Fruit fly (Drosophila melanogaster): ENCODE measurements around the gene PpD6.

Gene PpD6

dm6 chr2L:3094901-3095777 is 14.3 kb upstream of the PpD6 start:
- TF ChIP-seq N (GFP tag; optimal IDR thresholded peaks at IDR 0.05) (no peak), lola (GFP tag; optimal IDR thresholded peaks at IDR 0.05) (no peak), CG32264 (GFP tag; optimal IDR thresholded peaks at IDR 0.05) (no peak), Vsx2 (GFP tag; optimal IDR thresholded peaks at IDR 0.05; ENCODE audit: partially characterized antibody) (peak; percentile 55), GATAd (GFP tag; optimal IDR thresholded peaks at IDR 0.05) (no peak), br (GFP tag; optimal IDR thresholded peaks at IDR 0.05) (no peak)

- TF ChIP-seq ey (GFP tag; optimal IDR thresholded peaks at IDR 0.05) (no peak), rgr (GFP tag; optimal IDR thresholded peaks at IDR 0.05) (no peak), Mio (GFP tag; optimal IDR thresholded peaks at IDR 0.05) (no peak), Hnf4 (GFP tag; optimal IDR thresholded peaks at IDR 0.05) (no peak), br (GFP tag; optimal IDR thresholded peaks at IDR 0.05) (no peak), CG32264 (GFP tag; optimal IDR thresholded peaks at IDR 0.05) (no peak), woc (GFP tag; optimal IDR thresholded peaks at IDR 0.05) (no peak), GATAd (GFP tag; optimal IDR thresholded peaks at IDR 0.05) (no peak), lola (GFP tag; optimal IDR thresholded peaks at IDR 0.05) (no peak), sage (GFP tag; optimal IDR thresholded peaks at IDR 0.05) (no peak), Dif (GFP tag; optimal IDR thresholded peaks at IDR 0.05; ENCODE audit: partially characterized antibody) (no peak), h (GFP tag; optimal IDR thresholded peaks at IDR 0.05) (no peak)
Measured at dm6 chr2L:3099930-3100329, 9.5 kb upstream of the PpD6 start.

dm6 chr2L:3100812-3101211 is 8.7 kb upstream of the PpD6 start:
- TF ChIP-seq CG32264 (GFP tag; optimal IDR thresholded peaks at IDR 0.05) (no peak), pan (optimal IDR thresholded peaks at IDR 0.05) (no peak), Hr83 (GFP tag; optimal IDR thresholded peaks at IDR 0.05; ENCODE audit: poor library complexity, severe bottlenecking) (no peak), N (GFP tag; optimal IDR thresholded peaks at IDR 0.05) (no peak), GATAd (GFP tag; optimal IDR thresholded peaks at IDR 0.05) (no peak), CrebA (GFP tag; optimal IDR thresholded peaks at IDR 0.05; ENCODE audit: borderline replicate concordance) (no peak), sv (GFP tag; optimal IDR thresholded peaks at IDR 0.05) (no peak), foxo (GFP tag; optimal IDR thresholded peaks at IDR 0.05) (no peak), psq (GFP tag; optimal IDR thresholded peaks at IDR 0.05) (no peak), sage (GFP tag; optimal IDR thresholded peaks at IDR 0.05) (no peak), fru (GFP tag; optimal IDR thresholded peaks at IDR 0.05) (no peak), dsf (GFP tag; optimal IDR thresholded peaks at IDR 0.05; ENCODE audit: borderline replicate concordance) (no peak), ey (GFP tag; optimal IDR thresholded peaks at IDR 0.05) (no peak), usp (GFP tag; optimal IDR thresholded peaks at IDR 0.05) (no peak)

- TF ChIP-seq woc (GFP tag; optimal IDR thresholded peaks at IDR 0.05), result peak; percentile 24
- no peak for TF ChIP-seq br (GFP tag; optimal IDR thresholded peaks at IDR 0.05)
- TF ChIP-seq usp (GFP tag; optimal IDR thresholded peaks at IDR 0.05), result no peak
- no peak for TF ChIP-seq sv (GFP tag; optimal IDR thresholded peaks at IDR 0.05)
- no peak for TF ChIP-seq sage (GFP tag; optimal IDR thresholded peaks at IDR 0.05)
- TF ChIP-seq foxo (GFP tag; optimal IDR thresholded peaks at IDR 0.05), result peak in 1 of 2 experiments; percentile 27
- no peak for TF ChIP-seq CG9705 (GFP tag; optimal IDR thresholded peaks at IDR 0.05)
- TF ChIP-seq Rel (GFP tag; optimal IDR thresholded peaks at IDR 0.05), result no peak
- no peak for TF ChIP-seq Rel (tag; optimal IDR thresholded peaks at IDR 0.05)
- TF ChIP-seq tai (GFP tag; optimal IDR thresholded peaks at IDR 0.05), result no peak
- TF ChIP-seq N (GFP tag; optimal IDR thresholded peaks at IDR 0.05), result no peak
- TF ChIP-seq Hr78 (GFP tag; optimal IDR thresholded peaks at IDR 0.05), result no peak
- no peak for TF ChIP-seq CG32264 (GFP tag; optimal IDR thresholded peaks at IDR 0.05)
- TF ChIP-seq Hnf4 (GFP tag; optimal IDR thresholded peaks at IDR 0.05), result no peak
- TF ChIP-seq Sp1 (GFP tag; optimal IDR thresholded peaks at IDR 0.05), result no peak
- no peak for TF ChIP-seq HLH106 (tag; optimal IDR thresholded peaks at IDR 0.05)
- TF ChIP-seq dmrt93B (GFP tag; optimal IDR thresholded peaks at IDR 0.05), result peak; percentile 43
- TF ChIP-seq fru (GFP tag; optimal IDR thresholded peaks at IDR 0.05), result no peak
- TF ChIP-seq CrebA (GFP tag; optimal IDR thresholded peaks at IDR 0.05; ENCODE audit: borderline replicate concordance), result no peak
- no peak for TF ChIP-seq Myc (optimal IDR thresholded peaks at IDR 0.05)
- TF ChIP-seq ey (GFP tag; optimal IDR thresholded peaks at IDR 0.05), result peak; percentile 41
- TF ChIP-seq Abd-B (GFP tag; optimal IDR thresholded peaks at IDR 0.05), result no peak
- TF ChIP-seq dsf (GFP tag; optimal IDR thresholded peaks at IDR 0.05; ENCODE audit: borderline replicate concordance), result no peak
- TF ChIP-seq Jra (GFP tag; optimal IDR thresholded peaks at IDR 0.05), result no peak
- TF ChIP-seq Mio (GFP tag; optimal IDR thresholded peaks at IDR 0.05), result no peak
- TF ChIP-seq psq (GFP tag; optimal IDR thresholded peaks at IDR 0.05), result no peak
- TF ChIP-seq h (GFP tag; optimal IDR thresholded peaks at IDR 0.05), result no peak
- TF ChIP-seq jim (GFP tag; optimal IDR thresholded peaks at IDR 0.05), result no peak
- no peak for TF ChIP-seq brk (GFP tag; optimal IDR thresholded peaks at IDR 0.05)
- no peak for TF ChIP-seq dl (GFP tag; optimal IDR thresholded peaks at IDR 0.05; ENCODE audit: insufficient read depth in 1 of 2, partially characterized antibody in 2 of 2)
- no peak for TF ChIP-seq lola (GFP tag; optimal IDR thresholded peaks at IDR 0.05)
- TF ChIP-seq pan (optimal IDR thresholded peaks at IDR 0.05), result no peak
- TF ChIP-seq rgr (GFP tag; optimal IDR thresholded peaks at IDR 0.05), result peak; percentile 40
- no peak for TF ChIP-seq Hr83 (GFP tag; optimal IDR thresholded peaks at IDR 0.05; ENCODE audit: poor library complexity, severe bottlenecking)
- no peak for TF ChIP-seq GATAd (GFP tag; optimal IDR thresholded peaks at IDR 0.05)
Measured at dm6 chr2L:3105895-3106294, 3.6 kb upstream of the PpD6 start.

Measured in whole organism, wandering third instar larva.